Fruit fly (Drosophila melanogaster) whole organism, embryonic: ENCODE results near the gene Targ2.
A peak's percentile ranks its signal among the peaks of the same experiment; 100 is the strongest.

Source experiments
- CG11398 ChIP-seq: fragments of 200-800 bp; sonication (Bioruptor generic); optimal IDR thresholded peaks from 2 replicates; lab custom pipeline; 2016; ENCODE audit warnings: missing biosample characterization, missing genetic modification characterization
- CG11456 ChIP-seq: fragments of 200-800 bp; sonication (Bioruptor generic); IDR thresholded peaks from 3 replicates; pipeline ENCODE4 v1.3.6; 2022; ENCODE audit warnings: missing biosample characterization, missing genetic modification characterization
- CG11696 ChIP-seq: fragments of 200-800 bp; sonication (Bioruptor generic); IDR thresholded peaks from 2 replicates; pipeline ENCODE4 v1.3.6; 2022; ENCODE audit warnings: missing biosample characterization, missing genetic modification characterization
- CG12391 ChIP-seq: fragments of 200-800 bp; sonication (Bioruptor generic); optimal IDR thresholded peaks from 3 replicates; lab custom pipeline; 2018; ENCODE audit warnings: missing biosample characterization, mild to moderate bottlenecking, missing genetic modification characterization, moderate library complexity
- CG17612 ChIP-seq: fragments of 200-800 bp; sonication (Bioruptor generic); IDR thresholded peaks from 2 replicates; pipeline ENCODE4 v1.3.6; 2022; ENCODE audit warnings: missing biosample characterization, missing genetic modification characterization
- CG18619 ChIP-seq: fragments of 200-800 bp; sonication (Bioruptor generic); optimal IDR thresholded peaks from 3 replicates; lab custom pipeline; 2017; ENCODE audit warnings: missing biosample characterization, mild to moderate bottlenecking, missing genetic modification characterization
- CG2199 ChIP-seq: fragments of 200-800 bp; sonication (Bioruptor generic); IDR thresholded peaks from 3 replicates; pipeline ENCODE4 v1.3.6; 2022; ENCODE audit warnings: missing biosample characterization, missing genetic modification characterization
- CG2875 ChIP-seq: fragments of 200-800 bp; sonication (Bioruptor generic); optimal IDR thresholded peaks from 2 replicates; lab custom pipeline; 2017; ENCODE audit warnings: missing biosample characterization, mild to moderate bottlenecking, missing genetic modification characterization, missing genetic modification reagents
- CG30020 ChIP-seq: fragments of 200-800 bp; optimal IDR thresholded peaks from 2 replicates; lab custom pipeline; 2019; ENCODE audit warnings: missing biosample characterization, mild to moderate bottlenecking, missing genetic modification characterization, moderate library complexity
- CG31388 ChIP-seq: fragments of 200-800 bp; sonication (Bioruptor generic); optimal IDR thresholded peaks from 2 replicates; lab custom pipeline; 2016; ENCODE audit warnings: missing biosample characterization, missing genetic modification characterization
- CG31441 ChIP-seq: fragments of 200-800 bp; sonication (Bioruptor generic); IDR thresholded peaks from 2 replicates; pipeline ENCODE4 v1.3.6; 2022; ENCODE audit warnings: missing biosample characterization, missing genetic modification characterization
- CG3407 ChIP-seq: fragments of 200-800 bp; sonication (Bioruptor generic); optimal IDR thresholded peaks from 2 replicates; lab custom pipeline; 2018; ENCODE audit warnings: missing biosample characterization, mild to moderate bottlenecking, missing genetic modification characterization
- CG3995 ChIP-seq: fragments of 200-800 bp; sonication (Bioruptor generic); optimal IDR thresholded peaks from 3 replicates; lab custom pipeline; 2016; ENCODE audit warnings: missing biosample characterization, missing genetic modification characterization
- CG4617 ChIP-seq: fragments of 200-800 bp; sonication (Bioruptor generic); optimal IDR thresholded peaks from 3 replicates; lab custom pipeline; 2016; ENCODE audit warnings: missing biosample characterization, missing genetic modification characterization, borderline replicate concordance
- CG5953 ChIP-seq: fragments of 200-800 bp; sonication (Bioruptor generic); IDR thresholded peaks from 2 replicates; pipeline ENCODE4 v1.3.6; 2022; ENCODE audit warnings: missing biosample characterization, missing genetic modification characterization
- CG6272 ChIP-seq: fragments of 200-800 bp; sonication (Bioruptor generic); IDR thresholded peaks from 2 replicates; pipeline ENCODE4 v1.3.6; 2022; ENCODE audit warnings: missing biosample characterization, missing genetic modification characterization
- CG6791 ChIP-seq: fragments of 200-800 bp; sonication (Bioruptor generic); IDR thresholded peaks from 3 replicates; pipeline ENCODE4 v1.3.6; 2022; ENCODE audit warnings: missing biosample characterization, missing genetic modification characterization; ENCODE audit not compliant: partially characterized antibody
- CrebB ChIP-seq: fragments of 200-800 bp; sonication (Bioruptor generic); optimal IDR thresholded peaks from 3 replicates; lab custom pipeline; 2018; ENCODE audit warnings: missing biosample characterization, mild to moderate bottlenecking, missing genetic modification characterization
- D19A ChIP-seq: fragments of 200-800 bp; optimal IDR thresholded peaks from 3 replicates; lab custom pipeline; 2019; ENCODE audit warnings: missing biosample characterization, mild to moderate bottlenecking, missing genetic modification characterization, moderate library complexity
- Dad ChIP-seq: fragments of 200-800 bp; sonication (Bioruptor generic); optimal IDR thresholded peaks from 3 replicates; lab custom pipeline; 2016; ENCODE audit warnings: missing biosample characterization, missing genetic modification characterization
- Doc3 ChIP-seq: fragments of 200-800 bp; sonication (Bioruptor generic); IDR thresholded peaks from 3 replicates; pipeline ENCODE4 v1.3.6; 2022; ENCODE audit warnings: missing biosample characterization, missing genetic modification characterization; ENCODE audit not compliant: partially characterized antibody
- HHEX ChIP-seq: fragments of 200-800 bp; sonication (Bioruptor generic); optimal IDR thresholded peaks from 3 replicates; lab custom pipeline; 2017; ENCODE audit warnings: missing biosample characterization, mild to moderate bottlenecking, missing genetic modification characterization, missing genetic modification reagents
- HLHmδ ChIP-seq: fragments of 200-800 bp; sonication (Bioruptor generic); optimal IDR thresholded peaks from 2 replicates; lab custom pipeline; 2018; ENCODE audit warnings: missing biosample characterization, mild to moderate bottlenecking, missing genetic modification characterization, moderate library complexity
- Hr3 ChIP-seq: fragments of 200-800 bp; sonication (Bioruptor generic); optimal IDR thresholded peaks from 3 replicates; lab custom pipeline; 2016; ENCODE audit warnings: missing biosample characterization, missing genetic modification characterization
- Hr78 ChIP-seq, 2 experiments: fragments of 200-800 bp in 1 of 2; fragments of >200 bp in 1 of 2; sonication (Bioruptor generic) in 1 of 2; optimal IDR thresholded peaks; 2 replicates each; lab custom pipeline; 2017 to 2019; ENCODE audit warnings: missing biosample characterization in 2 of 2, missing genetic modification characterization in 2 of 2, mild to moderate bottlenecking in 1 of 2, moderate library complexity in 1 of 2
- Kr ChIP-seq: fragments of 200-800 bp; sonication (Bioruptor generic); optimal IDR thresholded peaks from 2 replicates; lab custom pipeline; 2017; ENCODE audit warnings: missing biosample characterization, mild to moderate bottlenecking, missing genetic modification characterization
- Lim3 ChIP-seq: fragments of 200-800 bp; sonication (Bioruptor generic); IDR thresholded peaks from 2 replicates; pipeline ENCODE4 v1.3.6; 2022; ENCODE audit warnings: missing biosample characterization, missing genetic modification characterization
- MESR4 ChIP-seq: fragments of 200-800 bp; sonication (Bioruptor generic); optimal IDR thresholded peaks from 2 replicates; lab custom pipeline; 2018; ENCODE audit warnings: missing biosample characterization, mild to moderate bottlenecking, missing genetic modification characterization, moderate library complexity
- Med ChIP-seq: fragments of 200-800 bp; sonication (Bioruptor generic); peaks from one replicate; lab custom pipeline; 2016; ENCODE audit warnings: missing biosample characterization, missing genetic modification characterization, mild to moderate bottlenecking, inconsistent platforms, moderate library complexity
- NFAT ChIP-seq: fragments of 200-800 bp; sonication (Bioruptor generic); IDR thresholded peaks from 2 replicates; pipeline ENCODE4 v1.3.6; 2022; ENCODE audit warnings: missing biosample characterization, missing genetic modification characterization
- Rfx ChIP-seq: fragments of 200-800 bp; sonication (Bioruptor generic); IDR thresholded peaks from 2 replicates; pipeline ENCODE4 v1.3.6; 2022; ENCODE audit warnings: missing biosample characterization, missing genetic modification characterization
- Rx ChIP-seq: fragments of 200-800 bp; sonication (Bioruptor generic); IDR thresholded peaks from 2 replicates; pipeline ENCODE4 v1.3.6; 2022; ENCODE audit warnings: missing biosample characterization, missing genetic modification characterization
- Scr ChIP-seq: fragments of 200-800 bp; sonication (Bioruptor generic); IDR thresholded peaks from 2 replicates; pipeline ENCODE4 v1.3.6; 2022; ENCODE audit warnings: missing biosample characterization, missing genetic modification characterization; ENCODE audit not compliant: partially characterized antibody
- Usf ChIP-seq: fragments of 200-800 bp; sonication (Bioruptor generic); optimal IDR thresholded peaks from 2 replicates; lab custom pipeline; 2017; ENCODE audit warnings: missing genotype, missing biosample characterization, missing genetic modification characterization
- chif ChIP-seq, 2 experiments: fragments of 200-800 bp; sonication (Bioruptor generic); optimal IDR thresholded peaks; 3 replicates each; lab custom pipeline; 2016; ENCODE audit warnings: missing biosample characterization in 2 of 2, missing genetic modification characterization in 2 of 2
- fu2 ChIP-seq: fragments of 200-800 bp; sonication (Bioruptor generic); optimal IDR thresholded peaks from 2 replicates; lab custom pipeline; 2016; ENCODE audit warnings: missing biosample characterization, missing genetic modification characterization
- kah ChIP-seq: fragments of 200-800 bp; sonication (Bioruptor generic); optimal IDR thresholded peaks from 2 replicates; lab custom pipeline; 2018; ENCODE audit warnings: missing biosample characterization, mild to moderate bottlenecking, missing genetic modification characterization
- knrl ChIP-seq: fragments of 200-800 bp; sonication (Bioruptor generic); IDR thresholded peaks from 3 replicates; pipeline ENCODE4 v1.3.6; 2022; ENCODE audit warnings: missing biosample characterization, missing genetic modification characterization; ENCODE audit not compliant: partially characterized antibody
- lmd ChIP-seq: fragments of 200-800 bp; sonication (Bioruptor generic); IDR thresholded peaks from 2 replicates; pipeline ENCODE4 v1.3.6; 2022; ENCODE audit warnings: missing biosample characterization, missing genetic modification characterization
- nerfin-2 ChIP-seq: fragments of 200-800 bp; sonication (Bioruptor generic); IDR thresholded peaks from 2 replicates; pipeline ENCODE4 v1.3.6; 2022; ENCODE audit warnings: missing biosample characterization, missing genetic modification characterization; ENCODE audit not compliant: partially characterized antibody
- nmo ChIP-seq: fragments of 200-800 bp; sonication (Bioruptor generic); optimal IDR thresholded peaks from 2 replicates; lab custom pipeline; 2018; ENCODE audit warnings: missing biosample characterization, mild to moderate bottlenecking, missing genetic modification characterization, moderate library complexity
- pb ChIP-seq: fragments of 200-800 bp; sonication (Bioruptor generic); optimal IDR thresholded peaks from 3 replicates; lab custom pipeline; 2016; ENCODE audit warnings: missing biosample characterization, missing genetic modification characterization
- pho ChIP-seq: fragments of 200-800 bp; sonication (Bioruptor generic); optimal IDR thresholded peaks from 2 replicates; lab custom pipeline; 2016; ENCODE audit warnings: missing biosample characterization, missing genetic modification characterization
- psq ChIP-seq: fragments of 200-800 bp; sonication (Bioruptor generic); optimal IDR thresholded peaks from 2 replicates; lab custom pipeline; 2017; ENCODE audit warnings: missing biosample characterization, missing genetic modification characterization
- sisA ChIP-seq: fragments of 200-800 bp; sonication (Bioruptor generic); IDR thresholded peaks from 2 replicates; pipeline ENCODE4 v1.3.6; 2022; ENCODE audit warnings: missing biosample characterization, missing genetic modification characterization
- sqz ChIP-seq: fragments of 200-800 bp; sonication (Bioruptor generic); optimal IDR thresholded peaks from 3 replicates; lab custom pipeline; 2018; ENCODE audit warnings: missing biosample characterization, mild to moderate bottlenecking, missing genetic modification characterization
- tll ChIP-seq, 2 experiments: fragments of 200-800 bp in 1 of 2; fragments of >200 bp in 1 of 2; sonication (Bioruptor generic) in 1 of 2; optimal IDR thresholded peaks; 2 replicates each; lab custom pipeline; 2017 to 2019; ENCODE audit warnings: missing biosample characterization in 2 of 2, missing genetic modification characterization in 2 of 2, mild to moderate bottlenecking in 1 of 2, moderate library complexity in 1 of 2
- ttk ChIP-seq: fragments of 200-800 bp; sonication (Bioruptor generic); IDR thresholded peaks from 2 replicates; pipeline ENCODE4 v2.1.2; 2022; ENCODE audit warnings: missing biosample characterization, missing genetic modification characterization
- tup ChIP-seq: fragments of 200-800 bp; sonication (Bioruptor generic); optimal IDR thresholded peaks from 2 replicates; lab custom pipeline; 2016; ENCODE audit warnings: missing biosample characterization, mild to moderate bottlenecking, missing genetic modification characterization, moderate library complexity
- unc-4 ChIP-seq: fragments of 200-800 bp; sonication (Bioruptor generic); IDR thresholded peaks from 2 replicates; pipeline ENCODE4 v1.3.6; 2022; ENCODE audit warnings: missing biosample characterization, missing genetic modification characterization; ENCODE audit not compliant: partially characterized antibody

Targ2 gene

dm6 chr3L:21216697-21217291 lies 13.8 kb upstream of the Targ2 start, which contains the start of the genes Trmt112 and Ilk (continued):
- TF ChIP-seq CG6791 = peak; percentile 83
- no peak for TF ChIP-seq NFAT (GFP tag; lab: Robert Waterston, UW)
- TF ChIP-seq nmo (GFP tag; lab: Kevin White, UChicago) = peak; percentile 60
- no peak for TF ChIP-seq Dad (GFP tag; lab: Kevin White, UChicago)
- TF ChIP-seq fu2 (GFP tag; lab: Kevin White, UChicago) = no peak
- no peak for TF ChIP-seq Rx
- TF ChIP-seq Doc3 (GFP tag; lab: Robert Waterston, UW) = peak; percentile 61; the same call in 1 of the 3 replicates
- no peak for TF ChIP-seq tll (GFP tag; optimal IDR thresholded peaks at IDR 0.05; lab: Kevin White, UChicago)
- TF ChIP-seq CG3995 (GFP tag; lab: Kevin White, UChicago) = peak; percentile 6
- peak; percentile 78 for TF ChIP-seq unc-4 (GFP tag; lab: Robert Waterston, UW)
- no peak for TF ChIP-seq CG11456 (GFP tag; lab: Robert Waterston, UW)
- TF ChIP-seq CG2199 (GFP tag; lab: Robert Waterston, UW) = no peak
- TF ChIP-seq sisA (GFP tag; lab: Robert Waterston, UW) = no peak
- no peak for TF ChIP-seq Hr3 (GFP tag; lab: Kevin White, UChicago)
- TF ChIP-seq sqz (GFP tag; lab: Kevin White, UChicago) = no peak
- peak; percentile 42; the same call in 1 of the 2 replicates for TF ChIP-seq Rfx
- TF ChIP-seq tup (GFP tag; lab: Kevin White, UChicago) = no peak
- TF ChIP-seq MESR4 = peak; percentile 94
- peak; percentile 24 for TF ChIP-seq CrebB (tag; lab: Kevin White, UChicago)
- TF ChIP-seq HLHmδ = peak; percentile 13
- TF ChIP-seq knrl (GFP tag; lab: Robert Waterston, UW) = peak; percentile 86
- no peak for TF ChIP-seq CG18619 (GFP tag; lab: Kevin White, UChicago)
- no peak for TF ChIP-seq CG6272 (GFP tag; lab: Robert Waterston, UW)
- peak; percentile 99 for TF ChIP-seq CG4617 (GFP tag; lab: Kevin White, UChicago)
- no peak for TF ChIP-seq CG11696
- no peak for TF ChIP-seq Lim3 (GFP tag; lab: Robert Waterston, UW)
- no peak for TF ChIP-seq HHEX (GFP tag; lab: Kevin White, UChicago)
- TF ChIP-seq nerfin-2 (GFP tag; lab: Robert Waterston, UW) = peak; percentile 67
- no peak for TF ChIP-seq lmd (GFP tag; lab: Robert Waterston, UW)
- TF ChIP-seq kah = peak; percentile 2
- TF ChIP-seq Hr78 (GFP tag; optimal IDR thresholded peaks at IDR 0.05; lab: Kevin White, UChicago) = no peak
- TF ChIP-seq pb (GFP tag; lab: Kevin White, UChicago) = no peak
- TF ChIP-seq CG12391 (tag; lab: Kevin White, UChicago) = no peak
- TF ChIP-seq psq = no peak
- TF ChIP-seq CG30020 (tag; lab: Kevin White, UChicago) = no peak
- TF ChIP-seq chif (GFP tag; optimal IDR thresholded peaks at IDR 0.05; lab: Kevin White, UChicago) = no peak
- TF ChIP-seq Med (GFP tag; lab: Kevin White, UChicago) = peak; percentile 87
- no peak for TF ChIP-seq D19A (tag; lab: Kevin White, UChicago)
- no peak for TF ChIP-seq CG3407 (GFP tag; lab: Kevin White, UChicago)
- peak; percentile 78 for TF ChIP-seq Scr (GFP tag; lab: Robert Waterston, UW)
- no peak for TF ChIP-seq Usf
- no peak for TF ChIP-seq CG31388 (GFP tag; lab: Kevin White, UChicago)
- TF ChIP-seq pho = no peak
- no peak for TF ChIP-seq ttk (GFP tag; lab: Robert Waterston, UW)
- TF ChIP-seq CG5953 (GFP tag; lab: Robert Waterston, UW) = no peak
- no peak for TF ChIP-seq CG2875
- TF ChIP-seq CG17612 (GFP tag; lab: Robert Waterston, UW) = no peak
- TF ChIP-seq CG11398 (GFP tag; lab: Kevin White, UChicago) = no peak
- TF ChIP-seq CG31441 (GFP tag; lab: Robert Waterston, UW) = no peak
- no peak for TF ChIP-seq Kr (GFP tag; lab: Kevin White, UChicago)
